Fruit fly (Drosophila melanogaster) whole organism, prepupa: ENCODE measurements around the gene Pdp1.

Experiments
- Blimp-1 ChIP-seq: fragments of 200-800 bp; sonication (Bioruptor generic); optimal IDR thresholded peaks from 3 replicates; lab custom pipeline; 2017; ENCODE audit warnings: missing biosample characterization, missing genetic modification characterization, mild to moderate bottlenecking, moderate library complexity, missing genetic modification reagents
- CG10631 ChIP-seq: fragments of 200-800 bp; sonication (Bioruptor generic); optimal IDR thresholded peaks from 2 replicates; lab custom pipeline; 2016; ENCODE audit warnings: missing biosample characterization, missing genetic modification characterization
- CG10669 ChIP-seq: fragments of 200-800 bp; sonication (Bioruptor generic); optimal IDR thresholded peaks from 3 replicates; lab custom pipeline; 2018; ENCODE audit warnings: missing biosample characterization, mild to moderate bottlenecking, missing genetic modification characterization, moderate library complexity
- CG15336 ChIP-seq: fragments of 200-800 bp; sonication (Bioruptor generic); IDR thresholded peaks from 2 replicates; pipeline ENCODE4 v1.3.6; 2022; ENCODE audit warnings: missing biosample characterization, missing genetic modification characterization
- CG1621 ChIP-seq: fragments of 200-800 bp; sonication (Bioruptor generic); optimal IDR thresholded peaks from 3 replicates; lab custom pipeline; 2018; ENCODE audit warnings: missing biosample characterization, mild to moderate bottlenecking, missing genetic modification characterization
- CG16779 ChIP-seq: fragments of 200-800 bp; sonication (Bioruptor generic); optimal IDR thresholded peaks from 3 replicates; lab custom pipeline; 2017; ENCODE audit warnings: missing biosample characterization, mild to moderate bottlenecking, missing genetic modification characterization
- CG3032 ChIP-seq: fragments of 200-800 bp; optimal IDR thresholded peaks from 2 replicates; lab custom pipeline; 2019; ENCODE audit warnings: missing biosample characterization, mild to moderate bottlenecking, missing genetic modification characterization, moderate library complexity
- CG31627 ChIP-seq: fragments of 200-800 bp; sonication (Bioruptor generic); optimal IDR thresholded peaks from 3 replicates; lab custom pipeline; 2016; ENCODE audit warnings: missing biosample characterization, missing genetic modification characterization
- CG32006 ChIP-seq: fragments of 200-800 bp; sonication (Bioruptor generic); optimal IDR thresholded peaks from 3 replicates; lab custom pipeline; 2017; ENCODE audit warnings: missing biosample characterization, mild to moderate bottlenecking, missing genetic modification characterization
- CG34406 ChIP-seq: fragments of 200-800 bp; sonication (Bioruptor generic); optimal IDR thresholded peaks from 3 replicates; lab custom pipeline; 2016; ENCODE audit warnings: missing biosample characterization, missing genetic modification characterization
- CG3919 ChIP-seq: fragments of 200-800 bp; sonication (Bioruptor generic); optimal IDR thresholded peaks from 3 replicates; lab custom pipeline; 2016; ENCODE audit warnings: missing biosample characterization, missing genetic modification characterization
- CG6163 ChIP-seq: fragments of 200-800 bp; sonication (Bioruptor generic); IDR thresholded peaks from 3 replicates; pipeline ENCODE4 v1.3.6; 2022; ENCODE audit warnings: missing biosample characterization, missing genetic modification characterization
- CG6276 ChIP-seq: fragments of 200-800 bp; sonication (Bioruptor generic); optimal IDR thresholded peaks from 2 replicates; lab custom pipeline; 2017; ENCODE audit warnings: missing biosample characterization, mild to moderate bottlenecking, missing genetic modification characterization
- CG6792 ChIP-seq: fragments of 200-800 bp; sonication (Bioruptor generic); optimal IDR thresholded peaks from 3 replicates; lab custom pipeline; 2016; ENCODE audit warnings: missing biosample characterization, missing genetic modification characterization
- CG6808 ChIP-seq: fragments of 200-800 bp; sonication (Bioruptor generic); optimal IDR thresholded peaks from 3 replicates; lab custom pipeline; 2017; ENCODE audit warnings: missing biosample characterization, missing genetic modification characterization, mild to moderate bottlenecking, moderate library complexity, missing genetic modification reagents
- CG6854 ChIP-seq: fragments of 200-800 bp; sonication (Bioruptor generic); optimal IDR thresholded peaks from 2 replicates; lab custom pipeline; 2017; ENCODE audit warnings: missing biosample characterization, mild to moderate bottlenecking, missing genetic modification characterization
- CG7368 ChIP-seq: fragments of 200-800 bp; sonication (Bioruptor generic); optimal IDR thresholded peaks from 3 replicates; lab custom pipeline; 2016; ENCODE audit warnings: missing biosample characterization, missing genetic modification characterization
- CG8319 ChIP-seq: fragments of 200-800 bp; sonication (Bioruptor generic); optimal IDR thresholded peaks from 3 replicates; lab custom pipeline; 2016; ENCODE audit warnings: missing biosample characterization, missing genetic modification characterization
- CG8632 ChIP-seq: fragments of 200-800 bp; sonication (Bioruptor generic); optimal IDR thresholded peaks from 3 replicates; lab custom pipeline; 2016; ENCODE audit warnings: missing biosample characterization, missing genetic modification characterization
- CG9139 ChIP-seq: fragments of 200-800 bp; sonication (Bioruptor generic); optimal IDR thresholded peaks from 3 replicates; lab custom pipeline; 2017; ENCODE audit warnings: missing biosample characterization, mild to moderate bottlenecking, missing genetic modification characterization
- Eip75B ChIP-seq: fragments of 200-800 bp; sonication (Bioruptor generic); optimal IDR thresholded peaks from 3 replicates; lab custom pipeline; 2016; ENCODE audit warnings: missing biosample characterization, missing genetic modification characterization
- Eip78C ChIP-seq: fragments of 200-800 bp; sonication (Bioruptor generic); peaks from one replicate; lab custom pipeline; 2016; ENCODE audit warnings: missing biosample characterization, missing genetic modification characterization
- Eip93F ChIP-seq: fragments of 200-800 bp; sonication (Bioruptor generic); optimal IDR thresholded peaks from 2 replicates; lab custom pipeline; 2016; ENCODE audit warnings: missing biosample characterization, mild to moderate bottlenecking, missing genetic modification characterization
- Ets21C ChIP-seq: fragments of 200-800 bp; sonication (Bioruptor generic); optimal IDR thresholded peaks from 3 replicates; lab custom pipeline; 2016; ENCODE audit warnings: missing biosample characterization, missing genetic modification characterization
- Ets96B ChIP-seq: fragments of 200-800 bp; optimal IDR thresholded peaks from 2 replicates; lab custom pipeline; 2019; ENCODE audit warnings: missing biosample characterization, mild to moderate bottlenecking, missing genetic modification characterization, moderate library complexity
- Gug ChIP-seq: fragments of 200-800 bp; sonication (Bioruptor generic); IDR thresholded peaks from 2 replicates; pipeline ENCODE4 v1.3.6; 2022; ENCODE audit warnings: missing biosample characterization, missing genetic modification characterization
- Hr38 ChIP-seq: sonication (Bioruptor generic); optimal IDR thresholded peaks from 2 replicates; lab custom pipeline; 2016; ENCODE audit warnings: missing biosample characterization, missing genetic modification characterization
- Hr39 ChIP-seq: fragments of 200-800 bp; sonication (Bioruptor generic); optimal IDR thresholded peaks from 2 replicates; lab custom pipeline; 2016; ENCODE audit warnings: missing biosample characterization, missing genetic modification characterization
- Lpt ChIP-seq: fragments of 200-800 bp; sonication (Bioruptor generic); optimal IDR thresholded peaks from 3 replicates; lab custom pipeline; 2016; ENCODE audit warnings: missing biosample characterization, missing genetic modification characterization
- Met ChIP-seq: fragments of 200-800 bp; sonication (Bioruptor generic); optimal IDR thresholded peaks from 3 replicates; lab custom pipeline; 2016; ENCODE audit warnings: missing biosample characterization, missing genetic modification characterization
- OdsH ChIP-seq: fragments of 200-800 bp; sonication (Bioruptor generic); optimal IDR thresholded peaks from 3 replicates; lab custom pipeline; 2016; ENCODE audit warnings: missing biosample characterization, missing genetic modification characterization
- Smox ChIP-seq: fragments of 200-800 bp; sonication (Bioruptor generic); optimal IDR thresholded peaks from 3 replicates; lab custom pipeline; 2016; ENCODE audit warnings: missing biosample characterization, missing genetic modification characterization
- Sox14 ChIP-seq: fragments of 200-800 bp; sonication (Bioruptor generic); optimal IDR thresholded peaks from 3 replicates; lab custom pipeline; 2016; ENCODE audit warnings: missing biosample characterization, missing genetic modification characterization
- achi ChIP-seq: fragments of 200-800 bp; sonication (Bioruptor generic); optimal IDR thresholded peaks from 3 replicates; lab custom pipeline; 2016; ENCODE audit warnings: missing biosample characterization, missing genetic modification characterization
- acj6 ChIP-seq: fragments of 200-800 bp; sonication (Bioruptor generic); optimal IDR thresholded peaks from 3 replicates; lab custom pipeline; 2016; ENCODE audit warnings: missing biosample characterization, missing genetic modification characterization
- cyc ChIP-seq: fragments of 200-800 bp; sonication (Bioruptor generic); optimal IDR thresholded peaks from 3 replicates; lab custom pipeline; 2016; ENCODE audit warnings: missing biosample characterization, missing genetic modification characterization
- dac ChIP-seq: fragments of 200-800 bp; sonication (Bioruptor generic); optimal IDR thresholded peaks from 2 replicates; lab custom pipeline; 2017; ENCODE audit warnings: missing biosample characterization, mild to moderate bottlenecking, missing genetic modification characterization
- eg ChIP-seq: fragments of 200-800 bp; sonication (Bioruptor generic); IDR thresholded peaks from 3 replicates; pipeline ENCODE4 v1.3.6; 2022; ENCODE audit warnings: missing biosample characterization, missing genetic modification characterization
- esn ChIP-seq: fragments of 200-800 bp; sonication (Bioruptor generic); optimal IDR thresholded peaks from 2 replicates; lab custom pipeline; 2016; ENCODE audit warnings: missing biosample characterization, mild to moderate bottlenecking, missing genetic modification characterization, moderate library complexity
- fd59A ChIP-seq: fragments of 200-800 bp; sonication (Bioruptor generic); optimal IDR thresholded peaks from 2 replicates; lab custom pipeline; 2017; ENCODE audit warnings: missing biosample characterization, mild to moderate bottlenecking, missing genetic modification characterization, missing genetic modification reagents
- fd85E ChIP-seq: fragments of 200-800 bp; sonication (Bioruptor generic); optimal IDR thresholded peaks from 3 replicates; lab custom pipeline; 2016; ENCODE audit warnings: missing biosample characterization, missing genetic modification characterization
- fkh ChIP-seq: fragments of 200-800 bp; sonication (Bioruptor generic); optimal IDR thresholded peaks from 3 replicates; lab custom pipeline; 2017; ENCODE audit warnings: missing biosample characterization, mild to moderate bottlenecking, missing genetic modification characterization, moderate library complexity
- lz ChIP-seq: fragments of 200-800 bp; sonication (Bioruptor generic); optimal IDR thresholded peaks from 3 replicates; lab custom pipeline; 2016; ENCODE audit warnings: missing biosample characterization, missing genetic modification characterization
- net ChIP-seq: fragments of 200-800 bp; sonication (Bioruptor generic); optimal IDR thresholded peaks from 3 replicates; lab custom pipeline; 2016; ENCODE audit warnings: missing biosample characterization, missing genetic modification characterization
- pdm3 ChIP-seq: fragments of 200-800 bp; sonication (Bioruptor generic); optimal IDR thresholded peaks from 3 replicates; lab custom pipeline; 2016; ENCODE audit warnings: missing biosample characterization, missing genetic modification characterization
- spab ChIP-seq: fragments of 200-800 bp; sonication (Bioruptor generic); optimal IDR thresholded peaks from 2 replicates; lab custom pipeline; 2017; ENCODE audit warnings: missing biosample characterization, mild to moderate bottlenecking, missing genetic modification characterization, missing genetic modification reagents
- ss ChIP-seq, 2 experiments: fragments of 200-800 bp; sonication (Bioruptor generic); optimal IDR thresholded peaks; 2 replicates in 1 of 2; 3 replicates in 1 of 2; lab custom pipeline; 2017 to 2018; ENCODE audit warnings: mild to moderate bottlenecking in 2 of 2, missing biosample characterization in 2 of 2, missing genetic modification characterization in 2 of 2, moderate library complexity in 1 of 2
- svp ChIP-seq: fragments of 200-800 bp; sonication (Bioruptor generic); peaks from one replicate; lab custom pipeline; 2016; ENCODE audit warnings: missing biosample characterization, missing genetic modification characterization
- topi ChIP-seq: fragments of 200-800 bp; sonication (Bioruptor generic); optimal IDR thresholded peaks from 3 replicates; lab custom pipeline; 2016; ENCODE audit warnings: missing biosample characterization, missing genetic modification characterization

Pdp1 gene

DNA sequence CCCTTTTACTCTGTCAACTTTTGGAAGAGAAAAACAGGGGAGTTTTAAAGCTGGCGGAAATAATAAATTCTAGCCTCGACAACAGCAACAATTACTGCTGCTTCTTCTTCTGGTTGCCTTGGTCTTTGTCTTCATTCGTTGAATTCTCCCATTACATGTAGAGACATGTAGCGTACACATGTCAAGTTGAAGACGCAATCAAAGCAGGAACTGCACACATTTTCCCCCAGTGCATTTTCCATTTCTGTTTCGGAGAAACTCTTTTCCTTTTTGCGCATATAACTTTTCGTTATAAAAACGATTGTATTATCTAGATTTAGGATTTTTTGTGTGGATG, 9.2 kb upstream of the Pdp1 start:
- TF ChIP-seq Sox14 (GFP tag; lab: Kevin White, UChicago) (no peak), CG6808 (GFP tag; lab: Kevin White, UChicago) (no peak), CG8319 (GFP tag; lab: Kevin White, UChicago) (no peak), Eip93F (no peak), CG6276 (GFP tag; lab: Kevin White, UChicago) (no peak), eg (no peak), spab (GFP tag; lab: Kevin White, UChicago) (no peak), Eip78C (GFP tag; lab: Kevin White, UChicago) (peak; percentile 0)

DNA sequence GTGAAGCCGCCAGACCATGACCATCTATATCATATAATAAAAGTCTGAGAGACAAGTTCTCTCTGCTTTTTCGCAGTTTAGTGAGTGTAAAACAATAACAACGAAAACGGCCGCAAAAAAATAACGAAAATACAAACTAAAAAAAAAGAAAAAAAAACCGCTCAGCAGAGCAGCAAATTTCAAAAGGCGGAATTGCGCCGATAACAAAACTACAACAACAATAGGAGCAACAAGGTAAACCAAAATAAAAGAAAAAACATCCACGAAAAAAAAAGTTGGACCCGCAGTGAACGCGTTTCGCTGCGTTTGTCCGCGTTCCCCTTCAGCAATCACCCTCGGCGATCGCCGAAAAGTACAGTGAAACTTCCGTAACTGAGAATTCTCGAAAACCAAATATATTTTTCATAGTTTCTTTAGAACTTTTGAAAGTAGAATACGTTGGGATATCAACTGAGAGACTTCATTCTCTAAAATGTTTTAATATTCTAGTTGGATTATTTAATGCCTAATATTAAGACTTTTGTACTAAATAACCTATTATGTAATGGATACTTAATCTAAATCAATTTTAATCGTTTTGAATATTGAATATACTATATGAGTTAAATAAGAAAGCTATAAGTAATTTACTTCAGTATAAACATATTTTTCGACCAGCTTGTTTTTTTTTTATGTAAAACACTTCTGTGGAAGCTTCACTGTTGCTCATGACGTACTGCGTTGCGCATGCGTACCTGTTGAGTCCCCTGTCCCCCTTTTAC, 8.6 kb upstream of the Pdp1 start:
- TF ChIP-seq CG8319 (GFP tag; lab: Kevin White, UChicago) (peak; percentile 35), Blimp-1 (GFP tag; lab: Kevin White, UChicago) (peak; percentile 42), CG15336 (GFP tag; lab: Robert Waterston, UW) (peak; percentile 52), fkh (GFP tag; lab: Kevin White, UChicago) (no peak), fd85E (peak; percentile 6), Hr38 (GFP tag; lab: Kevin White, UChicago) (no peak), svp (GFP tag; lab: Kevin White, UChicago) (peak; percentile 84), Eip93F (no peak), achi (GFP tag; lab: Kevin White, UChicago) (peak; percentile 71), Lpt (GFP tag; lab: Kevin White, UChicago) (peak; percentile 52), Ets21C (GFP tag; lab: Kevin White, UChicago) (peak; percentile 41), cyc (GFP tag; lab: Kevin White, UChicago) (peak; percentile 60), CG6854 (peak; percentile 56), Eip75B (GFP tag; lab: Kevin White, UChicago) (peak; percentile 65), Ets96B (peak; percentile 46), net (GFP tag; lab: Kevin White, UChicago) (peak; percentile 62), Smox (GFP tag; lab: Kevin White, UChicago) (peak; percentile 77), CG10669 (GFP tag; lab: Kevin White, UChicago) (peak; percentile 40), Sox14 (GFP tag; lab: Kevin White, UChicago) (peak; percentile 49), lz (GFP tag; lab: Kevin White, UChicago) (peak; percentile 57), dac (no peak), CG3032 (tag; lab: Kevin White, UChicago) (peak; percentile 55), CG3919 (GFP tag; lab: Kevin White, UChicago) (peak; percentile 76), CG6163 (GFP tag; lab: Robert Waterston, UW) (no peak; the same call in 2 of the 3 replicates), eg (no peak; the same call in 2 of the 3 replicates), CG9139 (peak; percentile 54), CG16779 (peak; percentile 36), CG31627 (GFP tag; lab: Kevin White, UChicago) (peak; percentile 65), ss (GFP tag; optimal IDR thresholded peaks at IDR 0.05; lab: Kevin White, UChicago) (peak; percentile 39 to 75), fd59A (GFP tag; lab: Kevin White, UChicago) (peak; percentile 56), Hr39 (peak; percentile 59), CG1621 (tag; lab: Kevin White, UChicago) (no peak), pdm3 (GFP tag; lab: Kevin White, UChicago) (peak; percentile 75), CG6808 (GFP tag; lab: Kevin White, UChicago) (peak; percentile 66), CG7368 (no peak), CG10631 (GFP tag; lab: Kevin White, UChicago) (peak; percentile 64), CG32006 (GFP tag; lab: Kevin White, UChicago) (peak; percentile 72), Met (GFP tag; lab: Kevin White, UChicago) (peak; percentile 82), CG6792 (peak; percentile 67), CG34406 (GFP tag; lab: Kevin White, UChicago) (peak; percentile 68), topi (GFP tag; lab: Kevin White, UChicago) (peak; percentile 63), esn (GFP tag; lab: Kevin White, UChicago) (peak; percentile 87), Gug (GFP tag; lab: Robert Waterston, UW) (no peak), acj6 (peak; percentile 63), OdsH (GFP tag; lab: Kevin White, UChicago) (peak; percentile 61), CG8632 (GFP tag; lab: Kevin White, UChicago) (peak; percentile 69)
